Worm (Caenorhabditis elegans) whole organism, dauer: ENCODE results near the gene vdac-1.

Source experiments
- unc-62 ChIP-seq: sonication (generic microtip); optimal IDR thresholded peaks from 2 replicates; lab custom pipeline; 2017; ENCODE audit warnings: missing biosample characterization, missing genetic modification reagents, missing genetic modification characterization

vdac-1 gene

DNA sequence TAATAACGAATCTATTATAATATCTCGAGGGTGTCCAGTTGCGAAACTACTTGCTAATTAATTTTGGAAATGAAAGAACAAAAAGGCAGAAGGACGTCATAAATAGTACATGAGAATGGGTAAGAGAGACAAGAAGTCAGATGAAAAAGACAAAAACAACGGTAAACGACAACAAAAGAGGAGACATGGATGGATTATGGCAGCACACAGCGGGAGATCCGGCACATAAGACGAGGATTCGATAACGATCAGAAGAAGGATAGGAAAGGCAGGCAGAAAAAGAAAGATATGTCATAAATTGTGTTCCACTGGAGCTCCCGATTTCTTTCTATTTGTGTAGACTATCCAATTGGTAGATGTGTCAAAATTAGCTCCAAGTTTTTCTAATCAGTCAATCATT is 13.9 kb upstream of the vdac-1 start:
- TF ChIP-seq unc-62 (GFP tag; lab: Kevin White, UChicago) = no peak

DNA sequence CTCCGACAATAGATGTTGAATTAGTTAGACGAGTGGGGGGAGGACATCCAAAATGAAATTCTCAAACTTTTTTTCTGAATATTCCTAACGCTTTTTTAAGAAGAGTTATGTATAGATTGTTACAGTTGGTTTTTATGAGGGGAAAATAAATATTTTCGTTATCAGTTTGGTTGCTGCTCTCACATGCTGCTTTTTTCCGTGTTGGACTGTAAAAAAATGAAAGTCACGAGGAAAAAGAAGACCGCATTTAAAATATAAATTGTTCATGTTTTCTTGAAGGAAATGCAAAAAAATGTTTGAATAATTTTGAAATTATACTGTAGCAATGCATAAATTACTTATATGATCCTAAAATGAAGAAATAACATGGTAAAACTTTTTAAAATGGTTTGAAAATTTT is 13.2 kb upstream of the vdac-1 start:
- no peak for TF ChIP-seq unc-62 (GFP tag; lab: Kevin White, UChicago)

DNA sequence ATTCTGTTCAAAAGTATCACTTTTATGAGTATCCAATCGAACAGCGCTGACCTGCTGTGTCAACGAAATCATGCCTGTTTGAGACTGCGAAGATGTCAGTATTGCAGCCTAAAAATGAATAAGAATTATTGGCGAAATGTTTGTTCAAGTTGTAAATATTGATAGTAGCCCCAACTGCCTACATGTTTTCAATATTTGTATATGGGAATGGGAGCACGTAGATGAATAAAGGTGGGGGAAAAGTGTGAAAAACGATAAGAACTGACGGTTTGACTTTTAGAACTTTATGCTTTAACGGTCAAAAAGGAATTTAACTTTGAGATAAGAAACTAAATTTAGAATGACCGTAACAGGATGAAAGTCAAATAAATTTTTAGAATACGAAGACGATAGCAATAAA is 12.6 kb upstream of the vdac-1 start:
- no peak for TF ChIP-seq unc-62 (GFP tag; lab: Kevin White, UChicago)

DNA sequence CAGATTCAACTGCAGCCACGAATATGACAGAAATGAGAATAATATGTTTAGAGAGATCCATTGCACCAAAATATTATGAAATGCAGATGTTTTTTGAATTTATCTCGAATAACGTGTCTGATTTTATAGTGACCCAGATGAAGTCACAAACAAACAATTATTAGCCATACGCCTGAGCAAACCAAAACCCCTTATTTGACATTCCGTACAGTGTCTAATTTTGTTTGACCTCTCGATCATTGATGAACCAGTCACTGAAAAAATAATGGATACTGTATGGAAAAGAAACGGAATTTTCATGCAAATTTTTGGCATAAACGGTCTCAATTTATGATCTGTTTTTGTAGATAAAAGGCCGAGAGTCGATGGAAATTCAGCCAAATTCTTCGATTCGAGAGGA is 8.5 kb upstream of the vdac-1 start, which contains the start of the genes R05G6.9 and R05G6.3:
Gene R05G6.9 (minus strand): TSS at position 101 of the 400 bp plus-strand sequence.
Gene R05G6.3 (plus strand): TSS at position 386 of the 400 bp plus-strand sequence.
- TF ChIP-seq unc-62 (GFP tag; lab: Kevin White, UChicago) = no peak

DNA sequence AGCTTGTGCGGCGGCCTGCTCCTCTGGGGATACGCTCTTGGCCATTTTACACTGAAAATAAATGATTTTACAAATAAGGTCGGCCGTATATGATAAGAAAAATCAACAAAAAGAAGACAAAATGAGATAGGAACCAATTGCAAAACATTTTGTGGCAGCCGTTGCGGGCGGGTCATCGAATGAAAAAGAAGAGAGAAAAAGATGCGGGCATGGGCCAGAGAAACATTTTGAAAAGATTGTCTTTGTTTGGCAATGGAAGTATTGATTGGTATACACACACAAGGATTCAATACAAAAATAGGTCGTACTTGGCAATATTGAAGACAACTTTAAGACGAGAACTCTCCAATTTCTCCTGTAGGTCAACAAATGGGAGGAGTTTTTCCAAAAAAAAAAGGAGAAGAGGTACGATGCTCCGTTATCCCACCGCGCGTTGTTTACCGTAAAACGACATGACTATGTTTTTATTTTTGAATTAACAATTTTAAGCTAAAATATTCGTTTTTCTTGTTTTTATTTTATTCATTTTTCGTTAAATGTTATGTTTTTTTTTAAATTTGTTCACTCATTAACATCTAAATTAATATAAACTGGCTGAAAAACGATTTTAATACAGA is 5.0 kb upstream of the vdac-1 start, which contains the start of the genes plc-4 and R05G6.4:
Gene plc-4 (minus strand): TSS at position 51 of the 617 bp plus-strand sequence.
Gene R05G6.4 (plus strand): TSS at position 617 of the 617 bp plus-strand sequence.
- no peak for TF ChIP-seq unc-62 (GFP tag; lab: Kevin White, UChicago)

DNA sequence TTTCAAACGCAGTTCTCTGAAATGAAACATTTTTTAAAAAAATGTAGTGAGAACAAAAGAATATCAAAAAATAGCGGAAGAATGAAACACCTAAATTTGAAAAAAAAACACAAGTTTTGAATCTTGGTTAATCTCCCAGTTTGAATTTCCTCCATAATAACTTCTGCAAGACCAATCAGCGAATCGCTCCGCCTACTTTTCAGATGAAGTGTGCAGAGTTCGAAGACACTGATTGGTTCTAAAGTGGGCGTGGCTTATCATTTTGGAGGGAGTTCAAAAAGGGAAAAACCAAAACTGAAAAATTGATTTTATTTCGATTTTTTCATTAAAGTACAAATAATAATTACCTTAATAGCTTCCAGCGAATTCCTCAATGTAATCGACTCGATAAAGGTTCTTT is 3.1 kb upstream of the vdac-1 start:
- no peak for TF ChIP-seq unc-62 (GFP tag; lab: Kevin White, UChicago)

DNA sequence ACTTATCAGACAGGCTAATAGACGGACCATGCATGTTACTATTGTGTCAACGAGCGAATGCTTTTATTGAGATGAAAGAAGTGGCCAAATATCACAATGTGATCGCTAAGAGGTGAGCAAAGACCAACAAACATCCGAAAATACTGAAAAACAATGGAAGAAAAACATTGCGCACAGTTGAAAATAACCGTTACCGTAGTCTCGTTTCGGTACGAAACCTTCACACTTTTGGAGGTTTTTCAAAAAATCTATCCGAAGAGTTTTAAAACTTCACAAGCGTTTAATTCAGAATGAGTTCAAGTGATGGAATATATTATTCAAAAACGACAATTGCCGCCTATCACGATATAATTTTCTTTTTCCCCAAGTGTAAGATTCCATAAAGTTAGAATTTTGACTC is 1.2 kb upstream of the vdac-1 start:
- TF ChIP-seq unc-62 (GFP tag; lab: Kevin White, UChicago) = no peak

DNA sequence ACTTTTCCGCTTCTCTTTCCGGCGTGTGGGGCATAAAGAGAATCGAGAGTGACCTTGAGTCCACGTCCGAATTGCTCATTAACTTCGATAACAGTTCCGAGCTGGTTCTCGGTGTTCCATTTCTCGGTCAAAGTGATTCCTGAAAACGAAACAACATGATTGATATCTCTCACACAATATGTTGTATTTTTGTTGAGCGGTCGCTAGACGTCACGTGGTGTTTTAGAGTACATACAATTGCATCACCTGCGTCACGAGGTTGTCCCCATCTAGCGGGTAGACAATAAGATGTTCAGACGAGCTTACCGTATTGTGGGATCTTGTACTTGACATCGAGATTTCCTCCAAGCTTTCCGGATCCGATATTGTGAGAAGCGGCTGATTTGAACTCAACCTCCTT is 386 bp downstream of the vdac-1 start:
- no peak for TF ChIP-seq unc-62 (GFP tag; lab: Kevin White, UChicago)

DNA sequence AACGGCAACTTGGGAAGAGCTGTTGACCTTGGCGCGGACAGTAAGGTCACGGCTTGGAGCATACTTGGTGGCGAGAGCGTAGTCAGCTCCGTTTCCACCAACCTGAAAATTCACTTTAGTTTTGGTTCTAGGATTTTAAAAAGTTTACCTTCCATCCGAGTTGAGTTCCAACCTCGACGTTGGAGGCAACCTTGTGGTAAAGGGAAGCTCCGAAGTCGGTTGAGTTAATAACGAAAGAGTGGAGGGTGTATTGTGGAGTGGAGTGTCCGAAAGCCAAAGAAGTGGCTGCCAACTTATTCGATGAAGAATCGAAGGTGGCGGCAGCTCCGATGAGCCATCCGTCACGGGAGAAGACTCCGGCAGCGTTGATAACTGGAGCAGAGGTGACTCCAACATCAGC is 980 bp downstream of the vdac-1 start:
- TF ChIP-seq unc-62 (GFP tag; lab: Kevin White, UChicago) = no peak

DNA sequence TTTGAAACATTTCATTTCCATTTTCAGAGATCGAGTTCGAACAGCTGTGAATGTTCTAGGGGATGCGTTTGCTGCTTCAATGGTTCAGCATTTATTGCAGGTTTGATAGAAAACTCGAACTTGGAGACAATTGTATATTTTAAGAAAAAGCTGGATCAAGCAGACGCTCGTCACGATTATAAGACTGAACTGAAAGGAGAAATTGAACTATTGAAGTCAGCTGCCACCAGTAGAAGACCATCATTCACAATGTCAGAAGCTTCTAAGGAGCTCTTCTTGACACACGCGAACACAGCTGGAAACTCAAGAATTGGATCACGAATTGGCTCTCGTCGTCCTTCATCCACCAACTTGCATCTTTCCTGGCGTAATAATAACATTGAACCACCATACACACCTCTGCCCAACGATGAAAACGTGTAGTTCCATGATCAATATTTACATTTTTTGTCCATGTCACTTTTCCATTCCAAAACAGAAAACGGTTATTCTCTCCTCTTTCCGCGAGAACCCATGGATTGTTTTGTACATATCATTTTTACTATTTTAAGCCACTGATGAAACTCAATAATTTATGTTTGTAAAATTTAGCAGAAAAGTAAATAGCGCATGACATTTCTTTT is 1.7 kb downstream of the vdac-1 start:
- no peak for TF ChIP-seq unc-62 (GFP tag; lab: Kevin White, UChicago)

DNA sequence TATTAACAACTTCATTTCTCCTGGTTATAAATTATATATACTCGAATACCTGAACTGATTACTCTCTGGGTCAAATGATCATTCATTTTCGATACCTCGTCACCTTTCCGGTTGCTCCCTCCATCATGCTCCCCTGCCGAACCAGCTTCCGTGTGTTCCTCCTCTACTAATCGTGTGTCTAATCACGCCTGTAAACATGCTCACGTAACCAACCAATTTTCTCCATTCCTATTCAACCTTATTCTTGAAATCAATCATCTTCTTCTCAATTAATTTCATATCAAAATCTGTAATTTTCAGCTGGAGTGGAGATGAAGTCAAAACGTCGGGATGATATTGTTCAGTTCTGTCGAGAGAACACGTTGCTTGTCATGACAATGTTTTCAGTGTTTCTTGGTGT is 4.4 kb downstream of the vdac-1 start, which contains the start of gene glt-6:
Gene glt-6 (plus strand): TSS at position 301 of the 400 bp plus-strand sequence.
- TF ChIP-seq unc-62 (GFP tag; lab: Kevin White, UChicago) = no peak

DNA sequence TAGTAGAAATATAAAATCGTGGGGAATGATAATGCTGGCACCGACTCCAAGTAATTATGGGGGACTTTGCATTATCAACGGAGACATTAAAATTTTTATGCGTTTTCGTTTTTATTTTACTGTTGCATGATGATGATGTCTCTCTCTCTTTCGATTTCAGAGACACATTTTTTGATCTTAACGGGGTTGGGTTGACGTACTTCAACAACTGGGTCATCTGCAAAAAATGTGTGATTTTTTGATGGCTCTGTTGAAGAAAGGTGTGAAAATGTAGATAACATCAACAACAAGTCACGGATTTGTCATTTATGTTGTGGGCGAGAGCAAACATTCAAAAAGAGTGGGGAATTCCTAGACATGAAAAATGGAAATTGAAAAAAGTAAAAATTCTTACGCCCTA is 6.4 kb downstream of the vdac-1 start, which contains the start of gene F55G1.15:
Gene F55G1.15 (minus strand): TSS at position 101 of the 400 bp plus-strand sequence.
- TF ChIP-seq unc-62 (GFP tag; lab: Kevin White, UChicago) = no peak

DNA sequence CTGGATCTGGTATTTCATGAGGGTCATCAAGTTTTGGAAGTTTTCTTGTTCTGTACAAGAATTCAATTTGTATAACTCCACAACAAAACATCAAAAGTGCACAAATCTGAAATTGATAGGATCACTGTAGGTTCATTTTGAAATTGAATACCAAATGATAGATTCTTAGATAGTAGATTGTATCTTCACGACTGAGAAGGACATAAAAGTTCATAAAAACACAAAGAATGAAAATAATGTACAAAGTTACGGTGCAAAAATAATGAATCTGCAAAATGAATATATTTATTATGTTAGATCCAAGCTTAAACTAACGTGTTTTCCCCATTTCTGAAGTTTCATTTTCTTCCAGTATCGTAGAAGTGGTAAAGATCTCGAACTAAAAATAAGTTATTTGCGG is 6.8 kb downstream of the vdac-1 start:
- no peak for TF ChIP-seq unc-62 (GFP tag; lab: Kevin White, UChicago)

DNA sequence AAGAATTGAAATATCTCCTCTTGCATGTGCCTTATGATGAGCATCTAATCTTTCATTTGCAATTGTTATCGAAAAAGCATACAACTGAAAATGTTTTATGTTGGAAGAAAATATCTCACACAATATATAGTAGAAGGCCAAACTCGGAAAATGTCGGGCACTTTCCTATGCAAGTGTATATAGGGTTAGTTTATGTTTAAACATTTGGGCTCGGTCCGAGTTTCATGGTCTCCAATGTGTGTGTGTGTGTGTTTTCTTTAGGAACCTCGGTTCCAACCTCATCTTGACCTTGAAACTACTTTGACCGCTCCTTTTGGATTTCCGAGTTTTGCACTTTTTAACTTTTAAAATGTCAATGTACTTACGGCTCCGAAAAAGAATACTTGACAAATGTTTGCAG is 8.4 kb downstream of the vdac-1 start:
- TF ChIP-seq unc-62 (GFP tag; lab: Kevin White, UChicago) = no peak

DNA sequence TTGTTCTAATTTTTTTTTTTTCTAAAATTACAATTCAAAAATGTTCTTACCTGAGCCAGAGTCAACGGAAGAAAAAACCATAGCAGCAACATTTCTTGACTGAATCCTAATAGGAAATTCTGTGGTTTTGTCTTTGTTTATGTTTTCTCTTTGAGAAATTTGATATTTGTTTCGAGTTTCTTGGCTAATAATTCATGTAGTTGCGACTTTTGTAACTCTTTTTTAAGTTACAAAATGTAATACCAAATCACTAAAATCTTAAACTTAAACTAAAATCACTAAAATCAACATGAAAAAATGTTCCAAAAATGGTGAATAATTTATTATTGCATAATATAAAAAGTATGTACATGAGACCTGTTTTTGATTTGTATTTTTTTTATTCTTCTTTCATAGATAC is 9.9 kb downstream of the vdac-1 start, which contains the start of gene egas-4:
Gene egas-4 (minus strand): TSS at position 101 of the 400 bp plus-strand sequence.
- no peak for TF ChIP-seq unc-62 (GFP tag; lab: Kevin White, UChicago)

DNA sequence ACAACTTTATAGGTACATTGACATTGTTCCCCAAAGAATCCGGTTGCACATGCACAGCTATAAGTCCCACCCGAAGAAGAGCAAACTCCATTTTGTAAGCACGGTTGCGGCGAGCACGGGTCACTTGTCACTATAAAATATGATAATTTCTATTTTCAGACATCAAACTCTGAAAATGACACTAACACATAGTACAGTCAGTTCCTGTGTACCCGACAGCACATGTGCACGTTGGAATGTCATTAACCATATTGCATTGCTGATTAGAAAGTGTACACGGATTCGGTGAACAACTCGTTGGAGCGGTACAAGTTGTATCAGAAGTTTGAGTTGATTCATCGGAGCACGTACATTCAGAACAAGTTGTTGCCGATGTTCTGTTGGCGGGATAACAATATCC is 10.5 kb downstream of the vdac-1 start:
- TF ChIP-seq unc-62 (GFP tag; lab: Kevin White, UChicago) = no peak

DNA sequence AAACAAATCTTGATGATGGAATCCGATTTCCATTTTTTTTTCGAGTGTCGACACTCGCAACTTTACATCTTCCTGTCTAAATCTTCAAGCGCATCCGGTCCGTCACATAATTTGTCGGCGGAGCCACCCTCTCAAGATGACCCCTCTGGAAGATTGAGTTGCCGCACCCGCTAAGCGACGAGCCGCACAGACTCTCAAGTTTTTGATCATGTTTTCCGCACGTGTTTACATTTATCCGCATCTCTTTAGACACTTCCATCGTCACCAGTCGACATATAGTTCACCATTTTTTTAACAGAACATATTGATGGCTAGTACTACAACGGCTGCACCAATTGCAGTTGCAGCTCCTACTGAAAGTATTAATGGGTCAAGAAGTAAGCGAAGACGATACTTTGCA is 16.2 kb downstream of the vdac-1 start, which contains the start of gene F55G1.1:
Gene F55G1.1 (plus strand): TSS at position 301 of the 400 bp plus-strand sequence.
- no peak for TF ChIP-seq unc-62 (GFP tag; lab: Kevin White, UChicago)
